Worm (Caenorhabditis elegans) whole organism, L1 larva: Measurements from ENCODE around the gene B0432.14.
A peak's percentile ranks its signal among the peaks of the same experiment; 100 is the strongest.

Experiments
- efl-3 ChIP-seq: fragments of 200-800 bp; sonication (Bioruptor generic); optimal IDR thresholded peaks from 2 replicates; lab custom pipeline; 2018; ENCODE audit warnings: mild to moderate bottlenecking, missing genetic modification characterization, missing compliant biosample characterization
- fkh-10 ChIP-seq: sonication (generic microtip); optimal IDR thresholded peaks from 2 replicates; lab custom pipeline; 2017; ENCODE audit warnings: missing biosample characterization, missing genetic modification reagents, missing genetic modification characterization
- fkh-8 ChIP-seq: sonication (generic microtip); optimal IDR thresholded peaks from 2 replicates; lab custom pipeline; 2016; ENCODE audit warnings: mild to moderate bottlenecking, missing genetic modification characterization, missing compliant biosample characterization
- lin-15B ChIP-seq: fragments of 150-350 bp; sonication (generic microtip); optimal IDR thresholded peaks from 3 replicates; lab custom pipeline; 2014; ENCODE audit warnings: missing biosample characterization, missing genetic modification characterization
- nhr-76 ChIP-seq: sonication (generic microtip); optimal IDR thresholded peaks from 2 replicates; lab custom pipeline; 2017; ENCODE audit warnings: missing biosample characterization, missing genetic modification characterization
- pqm-1 ChIP-seq: sonication (generic microtip); optimal IDR thresholded peaks from 3 replicates; lab custom pipeline; 2017; ENCODE audit warnings: missing biosample characterization, missing genetic modification characterization
- skn-1 ChIP-seq: fragments of 150-350 bp; optimal IDR thresholded peaks from 2 replicates; lab custom pipeline; 2014; ENCODE audit warnings: missing biosample characterization, missing genetic modification characterization
- xbp-1 ChIP-seq: sonication (generic microtip); optimal IDR thresholded peaks from 2 replicates; lab custom pipeline; 2016; ENCODE audit warnings: missing genetic modification characterization, missing compliant biosample characterization

DNA sequence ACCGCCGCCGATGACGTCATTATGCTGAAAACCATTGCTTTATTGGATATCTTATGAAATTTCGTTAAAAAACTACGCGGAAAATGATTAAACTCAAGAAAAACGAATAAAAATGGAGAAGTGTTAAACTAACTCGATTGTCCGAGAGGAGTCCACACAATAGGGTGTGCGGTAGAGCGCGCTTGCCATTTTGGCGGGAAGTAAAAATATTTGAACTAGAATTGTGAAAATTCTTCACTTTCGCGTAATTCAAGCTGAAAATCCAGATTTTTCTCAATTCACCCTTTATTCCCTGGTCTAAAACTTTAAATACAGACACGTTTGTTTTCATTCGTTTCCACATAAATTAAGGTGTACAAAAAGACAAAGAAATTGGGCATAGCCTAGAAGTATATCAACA is 47.6 kb upstream of the B0432.14 start, which contains the start of gene F48A11.4:
- TF ChIP-seq skn-1 (tag; lab: Kevin White, UChicago) (peak; percentile 95), pqm-1 (tag; lab: Kevin White, UChicago) (no peak), xbp-1 (tag; lab: Kevin White, UChicago) (peak; percentile 93), lin-15B (tag; lab: Kevin White, UChicago) (peak; percentile 97), efl-3 (GFP tag; lab: Kevin White, UChicago) (peak; percentile 64), nhr-76 (no peak), fkh-8 (peak; percentile 95), fkh-10 (GFP tag; lab: Kevin White, UChicago) (peak; percentile 78)
